Fruit fly (Drosophila melanogaster) whole organism, embryonic: ENCODE data around the gene CG7766.

Source experiments
- Aef1 ChIP-seq: fragments of 200-800 bp; sonication (Bioruptor generic); IDR thresholded peaks from 3 replicates; pipeline ENCODE4 v1.3.6; 2022; ENCODE audit warnings: missing biosample characterization, missing genetic modification characterization
- Awh ChIP-seq: fragments of 200-800 bp; sonication (Bioruptor generic); IDR thresholded peaks from 2 replicates; pipeline ENCODE4, ENCODE4 v1.3.6; 2022; ENCODE audit warnings: missing biosample characterization, missing genetic modification characterization
- CG10959 ChIP-seq: fragments of 200-800 bp; sonication (Bioruptor generic); IDR thresholded peaks from 2 replicates; pipeline ENCODE4 v1.3.6; 2022; ENCODE audit warnings: missing biosample characterization, missing genetic modification characterization
- CG11247 ChIP-seq: fragments of 200-800 bp; sonication (Bioruptor generic); IDR thresholded peaks from 2 replicates; pipeline ENCODE4 v1.3.6; 2022; ENCODE audit warnings: missing biosample characterization, missing genetic modification characterization
- CG11398 ChIP-seq: fragments of 200-800 bp; sonication (Bioruptor generic); optimal IDR thresholded peaks from 2 replicates; lab custom pipeline; 2016; ENCODE audit warnings: missing biosample characterization, missing genetic modification characterization
- CG12155 ChIP-seq: fragments of 200-800 bp; sonication (Bioruptor generic); optimal IDR thresholded peaks from 3 replicates; lab custom pipeline; 2016; ENCODE audit warnings: missing biosample characterization, missing genetic modification characterization
- CG12744 ChIP-seq: fragments of 200-800 bp; sonication (Bioruptor generic); optimal IDR thresholded peaks from 2 replicates; lab custom pipeline; 2016; ENCODE audit warnings: missing biosample characterization, missing genetic modification characterization
- CG13123 ChIP-seq: fragments of 200-800 bp; sonication (Bioruptor generic); optimal IDR thresholded peaks from 2 replicates; lab custom pipeline; 2016; ENCODE audit warnings: missing biosample characterization, missing genetic modification characterization
- CG1647 ChIP-seq: fragments of 200-800 bp; sonication (Bioruptor generic); optimal IDR thresholded peaks from 3 replicates; lab custom pipeline; 2016; ENCODE audit warnings: missing biosample characterization, missing genetic modification characterization
- CG17186 ChIP-seq: fragments of 200-800 bp; sonication (Bioruptor generic); optimal IDR thresholded peaks from 3 replicates; lab custom pipeline; 2017; ENCODE audit warnings: missing biosample characterization, missing genetic modification reagents, missing genetic modification characterization
- CG17328 ChIP-seq: fragments of 200-800 bp; sonication (Bioruptor generic); IDR thresholded peaks from 2 replicates; pipeline ENCODE4 v1.3.6; 2022; ENCODE audit warnings: missing biosample characterization, missing genetic modification characterization
- CG17912 ChIP-seq: fragments of 200-800 bp; sonication (Bioruptor generic); optimal IDR thresholded peaks from 2 replicates; lab custom pipeline; 2018; ENCODE audit warnings: missing biosample characterization, mild to moderate bottlenecking, missing genetic modification characterization
- CG1832 ChIP-seq: fragments of 200-800 bp; sonication (Bioruptor generic); optimal IDR thresholded peaks from 2 replicates; lab custom pipeline; 2017; ENCODE audit warnings: missing biosample characterization, mild to moderate bottlenecking, missing genetic modification characterization, inconsistent platforms
- CG2875 ChIP-seq: fragments of 200-800 bp; sonication (Bioruptor generic); optimal IDR thresholded peaks from 2 replicates; lab custom pipeline; 2017; ENCODE audit warnings: missing biosample characterization, mild to moderate bottlenecking, missing genetic modification characterization, missing genetic modification reagents
- CG30020 ChIP-seq: fragments of 200-800 bp; optimal IDR thresholded peaks from 2 replicates; lab custom pipeline; 2019; ENCODE audit warnings: missing biosample characterization, mild to moderate bottlenecking, missing genetic modification characterization, moderate library complexity
- CG3281 ChIP-seq: fragments of 200-800 bp; sonication (Bioruptor generic); optimal IDR thresholded peaks from 3 replicates; lab custom pipeline; 2017; ENCODE audit warnings: missing biosample characterization, mild to moderate bottlenecking, missing genetic modification characterization
- CG34224 ChIP-seq: fragments of 200-800 bp; sonication (Bioruptor generic); IDR thresholded peaks from 3 replicates; pipeline ENCODE4 v1.3.6; 2022; ENCODE audit warnings: missing biosample characterization, missing genetic modification characterization; ENCODE audit not compliant: partially characterized antibody
- CG3995 ChIP-seq: fragments of 200-800 bp; sonication (Bioruptor generic); optimal IDR thresholded peaks from 3 replicates; lab custom pipeline; 2016; ENCODE audit warnings: missing biosample characterization, missing genetic modification characterization
- CG6272 ChIP-seq: fragments of 200-800 bp; sonication (Bioruptor generic); IDR thresholded peaks from 2 replicates; pipeline ENCODE4 v1.3.6; 2022; ENCODE audit warnings: missing biosample characterization, missing genetic modification characterization
- CHES-1-like ChIP-seq: fragments of 200-800 bp; sonication (Bioruptor generic); optimal IDR thresholded peaks from 2 replicates; lab custom pipeline; 2016; ENCODE audit warnings: missing biosample characterization, missing genetic modification characterization
- CTCF ChIP-seq: fragments of 200-800 bp; sonication (Bioruptor generic); optimal IDR thresholded peaks from 2 replicates; lab custom pipeline; 2017; ENCODE audit warnings: missing biosample characterization, mild to moderate bottlenecking, missing genetic modification characterization, moderate library complexity
- CrebB ChIP-seq: fragments of 200-800 bp; sonication (Bioruptor generic); optimal IDR thresholded peaks from 3 replicates; lab custom pipeline; 2018; ENCODE audit warnings: missing biosample characterization, mild to moderate bottlenecking, missing genetic modification characterization
- Eip74EF ChIP-seq, 2 experiments: fragments of 200-800 bp in 1 of 2; fragments of >200 bp in 1 of 2; sonication (Bioruptor generic) in 1 of 2; optimal IDR thresholded peaks; 2 replicates each; lab custom pipeline; 2017 to 2019; ENCODE audit warnings: missing biosample characterization in 2 of 2, missing genetic modification characterization in 2 of 2, mild to moderate bottlenecking in 1 of 2, moderate library complexity in 1 of 2
- Fer2 ChIP-seq: fragments of 200-800 bp; sonication (Bioruptor generic); optimal IDR thresholded peaks from 2 replicates; lab custom pipeline; 2018; ENCODE audit warnings: missing biosample characterization, mild to moderate bottlenecking, missing genetic modification characterization, moderate library complexity
- GATAe ChIP-seq: fragments of 200-800 bp; sonication (Bioruptor generic); conservative IDR thresholded peaks from 2 replicates; pipeline ENCODE4 v1.3.6; 2022; ENCODE audit warnings: missing biosample characterization, missing genetic modification characterization
- Hsf ChIP-seq: fragments of 200-800 bp; sonication (Bioruptor generic); optimal IDR thresholded peaks from 3 replicates; lab custom pipeline; 2016; ENCODE audit warnings: missing biosample characterization, missing genetic modification characterization
- MESR4 ChIP-seq: fragments of 200-800 bp; sonication (Bioruptor generic); optimal IDR thresholded peaks from 2 replicates; lab custom pipeline; 2018; ENCODE audit warnings: missing biosample characterization, mild to moderate bottlenecking, missing genetic modification characterization, moderate library complexity
- Mad ChIP-seq: fragments of 200-800 bp; sonication (Bioruptor generic); optimal IDR thresholded peaks from 2 replicates; lab custom pipeline; 2016; ENCODE audit warnings: missing biosample characterization, missing genetic modification characterization
- Oli ChIP-seq: fragments of 200-800 bp; sonication (Bioruptor generic); optimal IDR thresholded peaks from 2 replicates; lab custom pipeline; 2018; ENCODE audit warnings: missing biosample characterization, mild to moderate bottlenecking, missing genetic modification characterization, moderate library complexity
- Rx ChIP-seq: fragments of 200-800 bp; sonication (Bioruptor generic); IDR thresholded peaks from 2 replicates; pipeline ENCODE4 v1.3.6; 2022; ENCODE audit warnings: missing biosample characterization, missing genetic modification characterization
- Scr ChIP-seq: fragments of 200-800 bp; sonication (Bioruptor generic); IDR thresholded peaks from 2 replicates; pipeline ENCODE4 v1.3.6; 2022; ENCODE audit warnings: missing biosample characterization, missing genetic modification characterization; ENCODE audit not compliant: partially characterized antibody
- Sin3A ChIP-seq: fragments of >200 bp; optimal IDR thresholded peaks from 2 replicates; lab custom pipeline; 2018
- TFAM ChIP-seq: fragments of 200-800 bp; sonication (Bioruptor generic); optimal IDR thresholded peaks from 2 replicates; lab custom pipeline; 2017; ENCODE audit warnings: missing biosample characterization, missing genetic modification characterization, inconsistent platforms
- ap ChIP-seq: fragments of 200-800 bp; sonication (Bioruptor generic); IDR thresholded peaks from 2 replicates; pipeline ENCODE4 v1.3.6; 2022; ENCODE audit warnings: missing biosample characterization, missing genetic modification characterization
- bbx ChIP-seq: fragments of 200-800 bp; sonication (Bioruptor generic); IDR thresholded peaks from 2 replicates; pipeline ENCODE4 v1.3.6; 2022; ENCODE audit warnings: missing biosample characterization, missing genetic modification characterization; ENCODE audit not compliant: partially characterized antibody
- btn ChIP-seq: fragments of 200-800 bp; sonication (Bioruptor generic); optimal IDR thresholded peaks from 2 replicates; lab custom pipeline; 2016; ENCODE audit warnings: missing biosample characterization, missing genetic modification characterization
- cad ChIP-seq: fragments of >200 bp; optimal IDR thresholded peaks from 2 replicates; lab custom pipeline; 2017; ENCODE audit warnings: missing biosample characterization, missing genetic modification characterization
- cato ChIP-seq: fragments of 200-800 bp; sonication (Bioruptor generic); optimal IDR thresholded peaks from 2 replicates; lab custom pipeline; 2016; ENCODE audit warnings: missing biosample characterization, missing genetic modification characterization, borderline replicate concordance
- dmrt99B ChIP-seq: fragments of 200-800 bp; sonication (Bioruptor generic); optimal IDR thresholded peaks from 2 replicates; lab custom pipeline; 2018; ENCODE audit warnings: missing biosample characterization, mild to moderate bottlenecking, missing genetic modification characterization, moderate library complexity
- fd64A ChIP-seq: fragments of 200-800 bp; sonication (Bioruptor generic); optimal IDR thresholded peaks from 3 replicates; lab custom pipeline; 2018; ENCODE audit warnings: missing biosample characterization, mild to moderate bottlenecking, missing genetic modification characterization
- fu2 ChIP-seq: fragments of 200-800 bp; sonication (Bioruptor generic); optimal IDR thresholded peaks from 2 replicates; lab custom pipeline; 2016; ENCODE audit warnings: missing biosample characterization, missing genetic modification characterization
- gfzf ChIP-seq: fragments of 200-800 bp; sonication (Bioruptor generic); optimal IDR thresholded peaks from 2 replicates; lab custom pipeline; 2016; ENCODE audit warnings: missing biosample characterization, mild to moderate bottlenecking, missing genetic modification characterization, moderate library complexity
- gsb ChIP-seq: fragments of 200-800 bp; sonication (Bioruptor generic); IDR thresholded peaks from 2 replicates; pipeline ENCODE4 v1.3.6; 2022; ENCODE audit warnings: missing biosample characterization, missing genetic modification characterization
- hth ChIP-seq: fragments of >200 bp; optimal IDR thresholded peaks from 2 replicates; lab custom pipeline; 2017; ENCODE audit warnings: inconsistent platforms
- luna ChIP-seq: fragments of 200-800 bp; sonication (Bioruptor generic); optimal IDR thresholded peaks from 2 replicates; lab custom pipeline; 2016; ENCODE audit warnings: missing biosample characterization, missing genetic modification characterization
- maf-S ChIP-seq: fragments of 200-800 bp; sonication (Bioruptor generic); optimal IDR thresholded peaks from 2 replicates; lab custom pipeline; 2016; ENCODE audit warnings: missing biosample characterization, missing genetic modification characterization
- mld ChIP-seq: fragments of 200-800 bp; sonication (Bioruptor generic); IDR thresholded peaks from 3 replicates; pipeline ENCODE4 v1.3.6; 2022; ENCODE audit warnings: missing biosample characterization, missing genetic modification characterization; ENCODE audit not compliant: partially characterized antibody
- ranshi ChIP-seq: fragments of 200-800 bp; sonication (Bioruptor generic); IDR thresholded peaks from 2 replicates; pipeline ENCODE4 v1.3.6; 2022; ENCODE audit warnings: missing biosample characterization, missing genetic modification characterization
- usp ChIP-seq: fragments of >200 bp; optimal IDR thresholded peaks from 2 replicates; lab custom pipeline; 2017; ENCODE audit warnings: missing biosample characterization, missing genetic modification characterization
- vfl ChIP-seq: fragments of 200-800 bp; sonication (Bioruptor generic); optimal IDR thresholded peaks from 2 replicates; lab custom pipeline; 2016; ENCODE audit warnings: missing biosample characterization, missing genetic modification characterization
- zfh1 ChIP-seq: fragments of 200-800 bp; sonication (Bioruptor generic); IDR thresholded peaks from 3 replicates; pipeline ENCODE4 v1.3.6; 2022; ENCODE audit warnings: missing biosample characterization, missing genetic modification characterization

CG7766 gene

DNA sequence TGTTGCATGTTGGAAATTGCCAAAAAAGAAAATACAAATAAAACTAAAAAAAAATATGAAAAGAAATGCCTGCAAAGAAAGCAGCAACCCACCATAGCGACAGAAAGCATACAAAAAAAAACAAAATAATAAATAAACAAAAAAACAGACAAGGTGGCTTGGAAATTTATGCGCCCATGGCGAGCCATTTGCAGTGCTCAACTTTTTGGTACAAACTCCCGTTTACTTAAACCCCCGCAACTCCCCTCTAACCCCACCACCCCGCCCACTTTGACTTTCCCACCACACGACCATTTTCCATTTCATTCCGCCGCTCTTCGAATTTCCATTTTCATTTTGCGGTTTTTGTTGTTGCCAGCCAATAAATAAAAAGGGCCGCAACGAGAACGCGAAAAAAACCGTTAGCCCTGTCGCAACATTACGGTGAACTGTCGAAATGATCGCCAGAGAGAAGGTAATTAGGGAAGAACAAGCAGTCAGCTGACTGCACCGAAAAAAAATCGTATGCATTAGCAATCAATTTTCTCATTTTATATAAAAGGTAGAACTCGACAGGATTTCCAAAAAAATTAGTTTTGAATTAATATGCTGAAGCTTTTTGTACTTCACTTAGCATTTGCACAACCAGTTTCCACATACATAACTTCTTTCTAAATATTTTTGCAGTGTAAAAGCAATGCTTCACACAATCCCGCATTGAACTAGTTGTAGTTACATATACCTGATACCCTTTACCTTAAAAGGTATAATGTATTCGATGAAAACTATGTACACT is 33.4 kb upstream of the CG7766 start (continued):
- TF ChIP-seq Sin3A (no peak), hth (lab: Kevin White, UChicago) (no peak), CTCF (GFP tag; lab: Kevin White, UChicago) (no peak), gsb (GFP tag; lab: Robert Waterston, UW) (no peak), dmrt99B (tag; lab: Kevin White, UChicago) (peak; percentile 73), fu2 (GFP tag; lab: Kevin White, UChicago) (peak; percentile 26), CG1647 (GFP tag; lab: Kevin White, UChicago) (no peak), MESR4 (GFP tag; lab: Kevin White, UChicago) (no peak), CG12155 (GFP tag; lab: Kevin White, UChicago) (peak; percentile 0), Rx (GFP tag; lab: Robert Waterston, UW) (no peak), CG17912 (GFP tag; lab: Kevin White, UChicago) (no peak), maf-S (GFP tag; lab: Kevin White, UChicago) (peak; percentile 33), Fer2 (no peak), Hsf (GFP tag; lab: Kevin White, UChicago) (peak; percentile 55), CG1832 (GFP tag; lab: Kevin White, UChicago) (no peak), CG3281 (GFP tag; lab: Kevin White, UChicago) (peak; percentile 34), bbx (GFP tag; lab: Robert Waterston, UW) (no peak), cad (GFP tag; lab: Kevin White, UChicago) (no peak), CHES-1-like (no peak), CG12744 (GFP tag; lab: Kevin White, UChicago) (no peak), zfh1 (GFP tag; lab: Robert Waterston, UW) (peak; percentile 59; the same call in 1 of the 3 replicates), vfl (GFP tag; lab: Kevin White, UChicago) (no peak), CG11398 (GFP tag; lab: Kevin White, UChicago) (peak; percentile 10), luna (GFP tag; lab: Kevin White, UChicago) (no peak), CG34224 (no peak), CG30020 (no peak), usp (GFP tag; lab: Kevin White, UChicago) (no peak), Scr (no peak), gfzf (GFP tag; lab: Kevin White, UChicago) (no peak), ranshi (GFP tag; lab: Robert Waterston, UW) (no peak), CG13123 (no peak), CG10959 (GFP tag; lab: Robert Waterston, UW) (no peak), Oli (peak; percentile 59), cato (GFP tag; lab: Kevin White, UChicago) (no peak), Mad (GFP tag; lab: Kevin White, UChicago) (no peak), CG3995 (GFP tag; lab: Kevin White, UChicago) (no peak), CG17186 (no peak), CrebB (tag; lab: Kevin White, UChicago) (no peak), CG2875 (GFP tag; lab: Kevin White, UChicago) (peak; percentile 6), btn (peak; percentile 28), CG17328 (GFP tag; lab: Robert Waterston, UW) (peak; percentile 60), Aef1 (GFP tag; lab: Robert Waterston, UW) (no peak), CG11247 (no peak), TFAM (no peak), GATAe (no peak), Awh (GFP tag; lab: Robert Waterston, UW) (peak; percentile 57; the same call in 1 of the 2 replicates), CG6272 (GFP tag; lab: Robert Waterston, UW) (no peak), ap (no peak), fd64A (no peak), mld (GFP tag; lab: Robert Waterston, UW) (no peak), Eip74EF (GFP tag; optimal IDR thresholded peaks at IDR 0.05; lab: Kevin White, UChicago) (peak in 1 of 2 experiments; percentile 17)
